Fruit fly (Drosophila melanogaster): ENCODE results near the gene CG42813.

dm6 chr3R:27198883-27199780 lies 29.2 kb downstream of the CG42813 start:
- TF ChIP-seq CG12299 (tag; optimal IDR thresholded peaks at IDR 0.05) (no peak), cg (GFP tag; optimal IDR thresholded peaks at IDR 0.05) (no peak), Dref (GFP tag; IDR thresholded peaks at IDR 0.05) (no peak), Xbp1 (GFP tag; optimal IDR thresholded peaks at IDR 0.05) (no peak), CG18011 (GFP tag; optimal IDR thresholded peaks at IDR 0.05) (no peak), CG12219 (GFP tag; optimal IDR thresholded peaks at IDR 0.05) (no peak), CG14710 (tag; optimal IDR thresholded peaks at IDR 0.05) (no peak), dan (GFP tag; IDR thresholded peaks at IDR 0.05) (no peak), CG6689 (GFP tag; IDR thresholded peaks at IDR 0.05) (no peak), CG10366 (GFP tag; IDR thresholded peaks at IDR 0.05) (no peak), CG12744 (GFP tag; optimal IDR thresholded peaks at IDR 0.05) (no peak)
